Worm (Caenorhabditis elegans) whole organism, early embryonic: Measurements from ENCODE around the gene Y62E10A.13.

Experiments used
- ama-1 ChIP-seq: fragments of 150-350 bp; optimal IDR thresholded peaks from 2 replicates; lab custom pipeline; 2014
- sea-1 ChIP-seq: fragments of 200-800 bp; sonication (Bioruptor generic); conservative IDR thresholded peaks from 2 replicates; pipeline ENCODE4 v1.3.6; 2022; ENCODE audit warnings: missing genetic modification characterization, missing compliant biosample characterization
- tra-4 ChIP-seq: sonication (generic microtip); optimal IDR thresholded peaks from 2 replicates; lab custom pipeline; 2017; ENCODE audit warnings: missing genetic modification characterization, missing compliant biosample characterization

DNA sequence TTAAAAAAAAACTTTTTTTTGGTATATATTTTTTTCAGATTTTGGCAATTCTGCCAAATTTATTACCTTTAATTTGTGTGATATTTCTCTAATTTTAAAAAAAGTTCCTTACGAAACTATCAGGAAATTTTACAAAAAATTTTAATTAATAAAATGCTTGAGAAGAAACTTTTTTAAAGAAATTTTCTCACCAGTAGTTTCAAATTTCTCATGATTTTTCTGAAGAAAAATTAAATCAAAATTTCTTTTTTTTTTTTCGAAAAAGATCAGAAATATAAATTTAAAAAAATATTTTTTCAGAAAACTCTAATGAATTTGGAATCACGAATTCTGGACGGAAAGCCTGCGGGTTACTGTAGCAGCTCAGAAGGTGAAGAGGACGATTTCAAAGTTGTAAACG is 21.1 kb downstream of the Y62E10A.13 start, which contains the start of gene mau-8:
- no peak for TF ChIP-seq ama-1 (lab: Kevin White, UChicago)
- TF ChIP-seq tra-4 (tag; lab: Kevin White, UChicago): no peak
- no peak for TF ChIP-seq sea-1 (GFP tag; lab: Robert Waterston, UW)
